Fruit fly (Drosophila melanogaster) S2 (cell line): ENCODE results near the gene CG11368.

Source experiments
- CG8478 ChIP-seq: fragments of >200 bp; optimal IDR thresholded peaks from 2 replicates; lab custom pipeline; 2018
- CTCF ChIP-seq, 2 experiments: fragments of >200 bp; optimal IDR thresholded peaks; 2 replicates each; lab custom pipeline; 2018

DNA sequence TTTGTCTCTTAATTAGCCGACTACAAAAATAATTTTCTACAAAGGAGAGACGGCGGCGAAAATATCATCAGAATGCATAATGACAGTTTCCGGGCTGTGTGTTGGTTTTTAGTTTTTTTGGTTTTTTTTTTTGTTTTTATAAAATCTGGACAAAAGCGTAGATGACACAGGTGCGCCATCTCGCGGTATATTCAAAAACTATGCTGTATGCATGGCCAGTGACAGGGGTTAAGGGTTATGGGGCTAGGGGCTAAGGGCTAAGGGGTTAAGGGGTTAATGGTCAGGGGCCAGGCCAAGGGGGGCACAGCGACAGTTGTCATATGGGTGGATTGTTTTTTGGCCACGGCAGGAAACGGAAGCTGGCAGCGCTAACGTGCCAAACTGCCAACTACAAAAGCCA is 29.4 kb upstream of the CG11368 start:
- TF ChIP-seq CTCF (optimal IDR thresholded peaks at IDR 0.05; lab: Kevin White, UChicago) = peak; percentile 55 to 58
- no peak for TF ChIP-seq CG8478 (lab: Kevin White, UChicago)
